Worm (Caenorhabditis elegans) whole organism, midembryonic: Measurements from ENCODE around the gene Y27F2A.8.

Experiments
- tab-1 ChIP-seq: fragments of 200-800 bp; sonication (Bioruptor generic); IDR thresholded peaks from 2 replicates; pipeline ENCODE4 v1.3.6; 2022; ENCODE audit warnings: missing genetic modification characterization, missing compliant biosample characterization
- ztf-29 ChIP-seq: fragments of 200-800 bp; sonication (Bioruptor generic); IDR thresholded peaks from 2 replicates; pipeline ENCODE4 v1.3.6; 2022; ENCODE audit warnings: missing genetic modification reagents, missing genetic modification characterization, missing compliant biosample characterization

ce11 chrII:3208679-3209078 lies 25.1 kb downstream of the Y27F2A.8 start, which contains the start of gene sdz-35:
- TF ChIP-seq ztf-29 (GFP tag; lab: Robert Waterston, UW), result no peak
- TF ChIP-seq tab-1, result no peak
